Worm (Caenorhabditis elegans) whole organism, late embryonic: ENCODE data around the gene fust-1.
A peak's percentile ranks its signal among the peaks of the same experiment; 100 is the strongest.

ENCODE experiments used
- C08G9.2 ChIP-seq: sonication (generic microtip); optimal IDR thresholded peaks from 2 replicates; lab custom pipeline; 2016; ENCODE audit warnings: mild to moderate bottlenecking, missing genetic modification characterization, moderate library complexity, missing compliant biosample characterization
- C38D4.7 ChIP-seq: fragments of 200-800 bp; sonication (Bioruptor generic); optimal IDR thresholded peaks from 2 replicates; lab custom pipeline; 2018; ENCODE audit warnings: mild to moderate bottlenecking, missing genetic modification characterization, moderate library complexity, missing compliant biosample characterization
- F13H6.1 ChIP-seq: sonication (generic microtip); optimal IDR thresholded peaks from 2 replicates; lab custom pipeline; 2016; ENCODE audit warnings: missing genetic modification characterization, missing compliant biosample characterization
- T23F11.4 ChIP-seq: fragments of 200-800 bp; sonication (Bioruptor generic); optimal IDR thresholded peaks from 2 replicates; lab custom pipeline; 2018; ENCODE audit warnings: mild to moderate bottlenecking, missing genetic modification characterization, missing compliant biosample characterization
- ahr-1 ChIP-seq: sonication (generic microtip); optimal IDR thresholded peaks from 2 replicates; lab custom pipeline; 2016; ENCODE audit warnings: missing genetic modification characterization, missing compliant biosample characterization
- ceh-2 ChIP-seq: sonication (generic microtip); optimal IDR thresholded peaks from 2 replicates; lab custom pipeline; 2016; ENCODE audit warnings: missing genotype, missing genetic modification characterization, missing compliant biosample characterization
- ceh-30 ChIP-seq: fragments of 150-350 bp; optimal IDR thresholded peaks from 2 replicates; lab custom pipeline; 2014; ENCODE audit warnings: missing biosample characterization, missing genetic modification characterization
- ceh-31 ChIP-seq: sonication (generic microtip); optimal IDR thresholded peaks from 2 replicates; lab custom pipeline; 2016; ENCODE audit warnings: missing genetic modification characterization, missing compliant biosample characterization
- ceh-34 ChIP-seq: sonication (generic microtip); optimal IDR thresholded peaks from 2 replicates; lab custom pipeline; 2016; ENCODE audit warnings: mild to moderate bottlenecking, missing genetic modification characterization, missing compliant biosample characterization
- ceh-9 ChIP-seq: sonication (generic microtip); optimal IDR thresholded peaks from 2 replicates; lab custom pipeline; 2016; ENCODE audit warnings: mild to moderate bottlenecking, missing genetic modification characterization, inconsistent platforms, missing compliant biosample characterization
- che-1 ChIP-seq: sonication (generic microtip); optimal IDR thresholded peaks from 2 replicates; lab custom pipeline; 2016; ENCODE audit warnings: mild to moderate bottlenecking, missing genetic modification characterization, missing compliant biosample characterization
- dve-1 ChIP-seq: sonication (generic microtip); optimal IDR thresholded peaks from 2 replicates; lab custom pipeline; 2017; ENCODE audit warnings: antibody characterized with exemption, mild to moderate bottlenecking, missing genetic modification characterization, missing compliant biosample characterization
- elt-2 ChIP-seq: sonication (generic microtip); optimal IDR thresholded peaks from 2 replicates; lab custom pipeline; 2016; ENCODE audit warnings: missing genetic modification reagents, missing genetic modification characterization, missing compliant biosample characterization
- ets-4 ChIP-seq: sonication (generic microtip); optimal IDR thresholded peaks from 2 replicates; lab custom pipeline; 2016; ENCODE audit warnings: missing genetic modification characterization, missing compliant biosample characterization
- eyg-1 ChIP-seq: sonication (generic microtip); optimal IDR thresholded peaks from 2 replicates; lab custom pipeline; 2016; ENCODE audit warnings: missing genotype, missing genetic modification characterization, missing compliant biosample characterization
- fkh-10 ChIP-seq: fragments of 150-350 bp; optimal IDR thresholded peaks from 2 replicates; lab custom pipeline; 2014; ENCODE audit warnings: missing biosample characterization, missing genetic modification reagents, missing genetic modification characterization
- fkh-6 ChIP-seq: sonication (generic microtip); optimal IDR thresholded peaks from 2 replicates; lab custom pipeline; 2016; ENCODE audit warnings: missing genetic modification characterization, missing compliant biosample characterization
- hlh-13 ChIP-seq: fragments of 200-800 bp; sonication (Bioruptor generic); optimal IDR thresholded peaks from 2 replicates; lab custom pipeline; 2018; ENCODE audit warnings: mild to moderate bottlenecking, missing genetic modification characterization, missing compliant biosample characterization
- hlh-15 ChIP-seq: sonication (generic microtip); optimal IDR thresholded peaks from 2 replicates; lab custom pipeline; 2016; ENCODE audit warnings: missing genetic modification characterization, missing compliant biosample characterization
- hlh-6 ChIP-seq: sonication (generic microtip); optimal IDR thresholded peaks from 2 replicates; lab custom pipeline; 2016; ENCODE audit warnings: missing genotype, missing genetic modification characterization, missing compliant biosample characterization
- hlh-8 ChIP-seq: sonication (generic microtip); optimal IDR thresholded peaks from 2 replicates; lab custom pipeline; 2016; ENCODE audit warnings: missing genotype, missing genetic modification characterization, missing compliant biosample characterization
- lim-6 ChIP-seq: sonication (generic microtip); optimal IDR thresholded peaks from 2 replicates; lab custom pipeline; 2016; ENCODE audit warnings: missing genetic modification characterization, missing compliant biosample characterization
- mec-3 ChIP-seq: sonication (generic microtip); optimal IDR thresholded peaks from 2 replicates; lab custom pipeline; 2016; ENCODE audit warnings: borderline replicate concordance, missing genetic modification characterization, missing compliant biosample characterization
- nfya-1 ChIP-seq: sonication (generic microtip); optimal IDR thresholded peaks from 2 replicates; lab custom pipeline; 2017; ENCODE audit warnings: missing genetic modification characterization, mild to moderate bottlenecking, missing compliant biosample characterization, antibody characterized with exemption, moderate library complexity
- nhr-232 ChIP-seq: sonication (generic microtip); optimal IDR thresholded peaks from 2 replicates; lab custom pipeline; 2016; ENCODE audit warnings: missing genetic modification characterization, missing compliant biosample characterization
- odd-2 ChIP-seq: sonication (generic microtip); optimal IDR thresholded peaks from 2 replicates; lab custom pipeline; 2017; ENCODE audit warnings: antibody characterized with exemption, mild to moderate bottlenecking, missing genetic modification characterization, missing compliant biosample characterization
- pha-4 ChIP-seq: fragments of 150-350 bp; optimal IDR thresholded peaks from 2 replicates; lab custom pipeline; 2018; ENCODE audit warnings: missing biosample characterization, missing genetic modification reagents, missing genetic modification characterization
- ref-2 ChIP-seq: sonication (generic microtip); optimal IDR thresholded peaks from 2 replicates; lab custom pipeline; 2016; ENCODE audit warnings: missing genetic modification characterization, missing compliant biosample characterization
- rnt-1 ChIP-seq: sonication (generic microtip); optimal IDR thresholded peaks from 2 replicates; lab custom pipeline; 2016; ENCODE audit warnings: missing genetic modification characterization, missing compliant biosample characterization
- sdc-2 ChIP-seq: sonication (generic microtip); optimal IDR thresholded peaks from 2 replicates; lab custom pipeline; 2016; ENCODE audit warnings: missing genotype, missing genetic modification characterization, missing compliant biosample characterization
- sox-4 ChIP-seq: sonication (generic microtip); optimal IDR thresholded peaks from 2 replicates; lab custom pipeline; 2017; ENCODE audit warnings: mild to moderate bottlenecking, missing genetic modification characterization, inconsistent platforms, missing compliant biosample characterization
- tbx-2 ChIP-seq: sonication (generic microtip); optimal IDR thresholded peaks from 2 replicates; lab custom pipeline; 2016; ENCODE audit warnings: missing genetic modification characterization, missing compliant biosample characterization
- tbx-7 ChIP-seq: sonication (generic microtip); optimal IDR thresholded peaks from 2 replicates; lab custom pipeline; 2016; ENCODE audit warnings: missing genotype, missing genetic modification characterization, missing compliant biosample characterization
- ttx-3 ChIP-seq: sonication (generic microtip); optimal IDR thresholded peaks from 2 replicates; lab custom pipeline; 2016; ENCODE audit warnings: missing genetic modification reagents, missing genetic modification characterization, missing compliant biosample characterization
- unc-3 ChIP-seq, 2 experiments: fragments of 200-800 bp in 1 of 2; sonication (Bioruptor generic) in 1 of 2; sonication (generic microtip) in 1 of 2; conservative IDR thresholded peaks in 1 of 2; optimal IDR thresholded peaks in 1 of 2; 2 replicates each; pipeline versions ENCODE4 v1.3.6 to Lab custom; 2016 to 2022; ENCODE audit warnings: missing compliant biosample characterization in 2 of 2, missing genetic modification characterization in 2 of 2, missing genetic modification reagents in 1 of 2
- unc-42 ChIP-seq: sonication (generic microtip); optimal IDR thresholded peaks from 2 replicates; lab custom pipeline; 2016; ENCODE audit warnings: missing genotype, missing genetic modification characterization, missing compliant biosample characterization
- unc-55 ChIP-seq: sonication (generic microtip); optimal IDR thresholded peaks from 2 replicates; lab custom pipeline; 2017; ENCODE audit warnings: missing biosample characterization, missing genetic modification reagents, missing genetic modification characterization
- unc-86 ChIP-seq: sonication (generic microtip); optimal IDR thresholded peaks from 2 replicates; lab custom pipeline; 2016; ENCODE audit warnings: missing genetic modification characterization, missing compliant biosample characterization
- zip-5 ChIP-seq: sonication (generic microtip); optimal IDR thresholded peaks from 2 replicates; lab custom pipeline; 2016; ENCODE audit warnings: missing genetic modification characterization, missing compliant biosample characterization

fust-1 gene

DNA sequence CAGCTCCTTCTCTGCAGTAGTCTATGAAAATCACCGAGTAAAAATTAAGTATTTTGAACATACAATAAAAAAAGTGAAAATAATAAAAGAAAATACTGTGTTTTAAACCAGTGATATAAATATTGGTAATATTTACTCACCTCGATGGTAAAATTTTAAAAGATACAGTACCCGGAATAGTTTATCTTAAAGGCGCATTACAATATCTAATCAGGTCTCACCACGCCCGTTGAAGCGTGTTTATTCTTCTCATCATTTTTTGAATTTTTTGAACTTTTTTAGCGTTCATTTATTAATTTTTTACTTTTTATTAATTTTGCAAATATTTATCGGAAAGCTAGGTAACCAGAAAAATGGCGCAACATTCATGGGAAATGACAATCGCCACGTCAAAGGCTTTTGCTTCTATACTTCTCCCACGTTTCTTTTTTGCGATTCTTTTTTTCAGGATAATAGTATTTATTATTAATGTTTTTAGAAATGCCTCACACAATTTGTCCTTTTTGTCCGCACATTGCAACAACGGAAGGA lies 30.6 kb upstream of the fust-1 start, which contains the start of gene F10E7.2:
TSS of gene F10E7.2 (plus strand) at position 481 of the 531 bp plus-strand sequence.
- no peak for TF ChIP-seq unc-86 (tag; lab: Kevin White, UChicago)
- TF ChIP-seq ceh-2 (tag; lab: Kevin White, UChicago): no peak
- no peak for TF ChIP-seq hlh-6 (tag; lab: Kevin White, UChicago)
- TF ChIP-seq nhr-232 (tag; lab: Kevin White, UChicago): no peak
- no peak for TF ChIP-seq fkh-6 (tag; lab: Kevin White, UChicago)
- no peak for TF ChIP-seq eyg-1
- no peak for TF ChIP-seq sox-4 (tag; lab: Kevin White, UChicago)
- no peak for TF ChIP-seq ahr-1 (tag; lab: Kevin White, UChicago)
- no peak for TF ChIP-seq ttx-3 (tag; lab: Kevin White, UChicago)
- TF ChIP-seq, all 69 proteins: peak for 0

DNA sequence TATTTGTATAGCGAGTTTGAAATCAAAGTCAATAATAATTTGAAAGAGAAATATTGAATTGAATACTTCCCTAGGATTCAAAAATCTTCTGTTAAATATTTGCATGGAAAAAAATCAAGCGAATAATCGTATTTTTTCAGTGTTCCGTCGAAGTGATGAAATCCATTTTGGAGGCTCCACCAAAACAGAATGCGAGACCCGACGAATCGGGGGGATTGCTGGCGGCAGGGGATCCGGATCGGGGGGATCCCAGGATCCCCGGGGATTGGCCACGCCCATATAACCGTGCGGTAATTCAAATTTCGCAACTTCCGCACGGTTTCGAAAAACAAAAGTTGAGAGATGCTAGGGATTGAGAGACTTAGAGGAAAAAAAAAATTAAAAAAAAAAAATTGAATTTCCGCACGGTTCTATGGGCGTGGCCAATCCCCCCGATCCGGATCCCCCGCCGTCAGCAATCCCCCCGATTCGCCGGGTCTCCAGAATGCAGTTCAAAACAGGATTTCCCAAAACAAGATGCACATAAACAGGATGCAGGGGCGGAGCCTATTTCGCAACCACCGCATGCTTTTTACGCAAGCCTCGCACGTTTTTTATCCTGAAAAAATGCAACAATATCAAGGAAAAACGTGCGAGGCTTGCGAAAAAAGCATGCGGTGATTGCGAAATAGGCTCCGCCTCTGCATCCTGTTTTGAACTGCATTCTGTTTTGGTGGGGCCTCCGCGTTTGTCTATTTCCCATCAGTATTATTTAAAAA lies 29.5 kb upstream of the fust-1 start, which contains the start of gene F10E7.11:
TSS of gene F10E7.11 (minus strand) at position 232 of the 758 bp plus-strand sequence.
- no peak for TF ChIP-seq sdc-2 (tag; lab: Kevin White, UChicago)
- TF ChIP-seq ets-4: no peak
- TF ChIP-seq nfya-1 (tag; lab: Kevin White, UChicago): no peak
- TF ChIP-seq dve-1: no peak
- TF ChIP-seq tbx-2 (tag; lab: Kevin White, UChicago): peak; percentile 59
- peak; percentile 25 for TF ChIP-seq ceh-31 (tag; lab: Kevin White, UChicago)
- TF ChIP-seq C08G9.2 (tag; lab: Kevin White, UChicago): peak; percentile 9
- TF ChIP-seq unc-3 (GFP tag; conservative IDR thresholded peaks at IDR 0.05; lab: Robert Waterston, UW): no peak
- no peak for TF ChIP-seq unc-3 (tag; optimal IDR thresholded peaks at IDR 0.05; lab: Kevin White, UChicago)
- peak; percentile 29 for TF ChIP-seq zip-5
- no peak for TF ChIP-seq odd-2 (tag; lab: Kevin White, UChicago)
- TF ChIP-seq unc-42 (tag; lab: Kevin White, UChicago): no peak
- TF ChIP-seq ceh-34: peak; percentile 16
- no peak for TF ChIP-seq F13H6.1
- no peak for TF ChIP-seq fkh-10 (GFP tag; lab: Kevin White, UChicago)
- no peak for TF ChIP-seq che-1 (tag; lab: Kevin White, UChicago)
- TF ChIP-seq ref-2: peak; percentile 23
- TF ChIP-seq lim-6 (tag; lab: Kevin White, UChicago): no peak
- TF ChIP-seq ceh-30 (tag; lab: Kevin White, UChicago): no peak
- TF ChIP-seq elt-2 (tag; lab: Kevin White, UChicago): no peak
- TF ChIP-seq ahr-1 (tag; lab: Kevin White, UChicago): no peak
- TF ChIP-seq hlh-8 (tag; lab: Kevin White, UChicago): no peak
- no peak for TF ChIP-seq T23F11.4 (GFP tag; lab: Kevin White, UChicago)
- TF ChIP-seq ceh-2 (tag; lab: Kevin White, UChicago): no peak
- TF ChIP-seq mec-3 (tag; lab: Kevin White, UChicago): no peak
- TF ChIP-seq unc-55: no peak
- TF ChIP-seq, all 69 proteins: peak for 6

DNA sequence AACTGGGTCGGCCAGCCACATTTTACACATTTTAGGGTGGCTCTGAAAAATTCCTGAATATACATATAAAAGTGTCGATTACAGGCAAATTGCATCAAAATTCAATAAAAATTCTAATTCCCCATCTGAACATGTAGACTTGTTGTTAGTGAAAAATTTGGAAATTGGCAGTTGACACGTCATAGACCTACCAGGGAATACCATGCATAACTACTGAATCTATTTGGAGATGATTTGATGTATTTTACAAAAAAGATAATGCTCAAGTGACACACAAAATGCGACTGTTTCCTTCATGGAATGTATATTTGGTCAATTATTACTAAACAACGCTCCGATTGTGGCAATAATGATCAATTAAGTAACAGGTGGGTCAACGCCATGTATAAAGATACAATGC lies 25.9 kb upstream of the fust-1 start, which contains the start of gene F10E7.1:
TSS of gene F10E7.1 (plus strand) at position 301 of the 400 bp plus-strand sequence.
- TF ChIP-seq T23F11.4 (GFP tag; lab: Kevin White, UChicago): no peak
- TF ChIP-seq pha-4 (tag; lab: Kevin White, UChicago): no peak
- TF ChIP-seq tbx-7: no peak
- no peak for TF ChIP-seq rnt-1 (tag; lab: Kevin White, UChicago)
- TF ChIP-seq hlh-13 (GFP tag; lab: Kevin White, UChicago): no peak
- no peak for TF ChIP-seq unc-86 (tag; lab: Kevin White, UChicago)
- TF ChIP-seq sox-4 (tag; lab: Kevin White, UChicago): no peak
- TF ChIP-seq lim-6 (tag; lab: Kevin White, UChicago): no peak
- no peak for TF ChIP-seq mec-3 (tag; lab: Kevin White, UChicago)
- no peak for TF ChIP-seq hlh-15
- TF ChIP-seq C38D4.7: no peak
- TF ChIP-seq ceh-9 (tag; lab: Kevin White, UChicago): no peak
